Fruit fly (Drosophila melanogaster) whole organism, embryonic: ENCODE measurements around the gene Kpc1.

Source experiments
- Abd-B ChIP-seq: fragments of 200-800 bp; sonication (Bioruptor generic); optimal IDR thresholded peaks from 2 replicates; lab custom pipeline; 2018; ENCODE audit warnings: missing biosample characterization, mild to moderate bottlenecking, missing genetic modification characterization, moderate library complexity
- Antp ChIP-seq: fragments of 200-800 bp; sonication (Bioruptor generic); optimal IDR thresholded peaks from 3 replicates; lab custom pipeline; 2016; ENCODE audit warnings: missing biosample characterization, missing genetic modification characterization
- Atf-2 ChIP-seq: fragments of 200-800 bp; sonication (Bioruptor generic); optimal IDR thresholded peaks from 2 replicates; lab custom pipeline; 2016; ENCODE audit warnings: missing biosample characterization, missing genetic modification characterization
- CG11456 ChIP-seq: fragments of 200-800 bp; sonication (Bioruptor generic); IDR thresholded peaks from 3 replicates; pipeline ENCODE4 v1.3.6; 2022; ENCODE audit warnings: missing biosample characterization, missing genetic modification characterization
- CG11723 ChIP-seq: fragments of 200-800 bp; sonication (Bioruptor generic); optimal IDR thresholded peaks from 2 replicates; lab custom pipeline; 2017; ENCODE audit warnings: missing biosample characterization, mild to moderate bottlenecking, missing genetic modification characterization
- CG1233 ChIP-seq: fragments of 200-800 bp; sonication (Bioruptor generic); optimal IDR thresholded peaks from 4 replicates; lab custom pipeline; 2018; ENCODE audit warnings: missing biosample characterization, mild to moderate bottlenecking, missing genetic modification characterization
- CG15269 ChIP-seq: fragments of 200-800 bp; sonication (Bioruptor generic); optimal IDR thresholded peaks from 2 replicates; lab custom pipeline; 2018; ENCODE audit warnings: missing biosample characterization, mild to moderate bottlenecking, missing genetic modification characterization, moderate library complexity
- CG16815 ChIP-seq: fragments of 200-800 bp; sonication (Bioruptor generic); optimal IDR thresholded peaks from 3 replicates; lab custom pipeline; 2017; ENCODE audit warnings: missing biosample characterization, mild to moderate bottlenecking, missing genetic modification characterization
- CG16863 ChIP-seq: fragments of 200-800 bp; sonication (Bioruptor generic); optimal IDR thresholded peaks from 3 replicates; lab custom pipeline; 2016; ENCODE audit warnings: missing biosample characterization, missing genetic modification characterization
- CG2129 ChIP-seq: fragments of 200-800 bp; sonication (Bioruptor generic); IDR thresholded peaks from 2 replicates; pipeline ENCODE4 v1.3.6; 2022; ENCODE audit warnings: missing biosample characterization, missing genetic modification characterization; ENCODE audit not compliant: partially characterized antibody
- CG2199 ChIP-seq: fragments of 200-800 bp; sonication (Bioruptor generic); IDR thresholded peaks from 3 replicates; pipeline ENCODE4 v1.3.6; 2022; ENCODE audit warnings: missing biosample characterization, missing genetic modification characterization
- CG34224 ChIP-seq: fragments of 200-800 bp; sonication (Bioruptor generic); IDR thresholded peaks from 3 replicates; pipeline ENCODE4 v1.3.6; 2022; ENCODE audit warnings: missing biosample characterization, missing genetic modification characterization; ENCODE audit not compliant: partially characterized antibody
- CG3838 ChIP-seq: fragments of 200-800 bp; sonication (Bioruptor generic); optimal IDR thresholded peaks from 3 replicates; lab custom pipeline; 2016; ENCODE audit warnings: missing biosample characterization, missing genetic modification characterization
- CG4424 ChIP-seq: fragments of 200-800 bp; sonication (Bioruptor generic); optimal IDR thresholded peaks from 3 replicates; lab custom pipeline; 2016; ENCODE audit warnings: missing biosample characterization, missing genetic modification characterization
- CG4617 ChIP-seq: fragments of 200-800 bp; sonication (Bioruptor generic); optimal IDR thresholded peaks from 3 replicates; lab custom pipeline; 2016; ENCODE audit warnings: missing biosample characterization, missing genetic modification characterization, borderline replicate concordance
- CG5953 ChIP-seq: fragments of 200-800 bp; sonication (Bioruptor generic); IDR thresholded peaks from 2 replicates; pipeline ENCODE4 v1.3.6; 2022; ENCODE audit warnings: missing biosample characterization, missing genetic modification characterization
- CG6683 ChIP-seq: fragments of 200-800 bp; sonication (Bioruptor generic); optimal IDR thresholded peaks from 2 replicates; lab custom pipeline; 2017; ENCODE audit warnings: missing biosample characterization, mild to moderate bottlenecking, missing genetic modification characterization, missing genetic modification reagents
- CG6689 ChIP-seq: fragments of 200-800 bp; sonication (Bioruptor generic); IDR thresholded peaks from 2 replicates; pipeline ENCODE4 v1.3.6; 2022; ENCODE audit warnings: missing biosample characterization, missing genetic modification characterization
- CG6765 ChIP-seq: fragments of 200-800 bp; sonication (Bioruptor generic); optimal IDR thresholded peaks from 3 replicates; lab custom pipeline; 2017; ENCODE audit warnings: missing biosample characterization, mild to moderate bottlenecking, missing genetic modification characterization
- CG7357 ChIP-seq: fragments of 200-800 bp; sonication (Bioruptor generic); IDR thresholded peaks from 3 replicates; pipeline ENCODE4 v1.3.6; 2022; ENCODE audit warnings: missing biosample characterization, missing genetic modification characterization
- CG7928 ChIP-seq: fragments of 200-800 bp; sonication (Bioruptor generic); optimal IDR thresholded peaks from 2 replicates; lab custom pipeline; 2017; ENCODE audit warnings: missing biosample characterization, mild to moderate bottlenecking, missing genetic modification characterization
- CG7963 ChIP-seq: fragments of 200-800 bp; sonication (Bioruptor generic); IDR thresholded peaks from 3 replicates; pipeline ENCODE4 v1.3.6; 2022; ENCODE audit warnings: missing biosample characterization, missing genetic modification characterization; ENCODE audit not compliant: partially characterized antibody
- CG9215 ChIP-seq: fragments of 200-800 bp; sonication (Bioruptor generic); IDR thresholded peaks from 2 replicates; pipeline ENCODE4 v1.3.6; 2022; ENCODE audit warnings: missing biosample characterization, missing genetic modification characterization
- Chrac-16 ChIP-seq: fragments of 200-800 bp; sonication (Bioruptor generic); optimal IDR thresholded peaks from 3 replicates; lab custom pipeline; 2016; ENCODE audit warnings: missing biosample characterization, missing genetic modification characterization
- Dp ChIP-seq: fragments of 200-800 bp; sonication (Bioruptor generic); optimal IDR thresholded peaks from 2 replicates; lab custom pipeline; 2018; ENCODE audit warnings: missing biosample characterization, mild to moderate bottlenecking, missing genetic modification characterization, moderate library complexity
- H15 ChIP-seq: fragments of 200-800 bp; sonication (Bioruptor generic); IDR thresholded peaks from 3 replicates; pipeline ENCODE4 v1.3.6; 2022; ENCODE audit warnings: missing biosample characterization, missing genetic modification characterization
- Kr ChIP-seq: fragments of 200-800 bp; sonication (Bioruptor generic); optimal IDR thresholded peaks from 2 replicates; lab custom pipeline; 2017; ENCODE audit warnings: missing biosample characterization, mild to moderate bottlenecking, missing genetic modification characterization
- Lpt ChIP-seq: fragments of >200 bp; optimal IDR thresholded peaks from 2 replicates; lab custom pipeline; 2018; ENCODE audit warnings: missing biosample characterization, missing genetic modification characterization
- MBD-R2 ChIP-seq: fragments of 200-800 bp; sonication (Bioruptor generic); IDR thresholded peaks from 2 replicates; pipeline ENCODE4 v1.3.6; 2022; ENCODE audit warnings: missing biosample characterization, missing genetic modification characterization
- NFAT ChIP-seq: fragments of 200-800 bp; sonication (Bioruptor generic); IDR thresholded peaks from 2 replicates; pipeline ENCODE4 v1.3.6; 2022; ENCODE audit warnings: missing biosample characterization, missing genetic modification characterization
- Neu2 ChIP-seq: fragments of 200-800 bp; sonication (Bioruptor generic); optimal IDR thresholded peaks from 3 replicates; lab custom pipeline; 2016; ENCODE audit warnings: missing biosample characterization, missing genetic modification characterization, borderline replicate concordance
- Spps ChIP-seq: fragments of 200-800 bp; sonication (Bioruptor generic); optimal IDR thresholded peaks from 2 replicates; lab custom pipeline; 2018; ENCODE audit warnings: missing biosample characterization, mild to moderate bottlenecking, missing genetic modification characterization
- Stat92E ChIP-seq, 3 experiments: fragments of >200 bp in 2 of 3; fragments of 200-800 bp in 1 of 3; sonication (Bioruptor generic) in 1 of 3; optimal IDR thresholded peaks; 2 replicates each; lab custom pipeline; 2017 to 2019; ENCODE audit warnings: missing biosample characterization in 3 of 3, missing genetic modification characterization in 3 of 3, mild to moderate bottlenecking in 1 of 3, moderate library complexity in 1 of 3
- bbx ChIP-seq: fragments of 200-800 bp; sonication (Bioruptor generic); IDR thresholded peaks from 2 replicates; pipeline ENCODE4 v1.3.6; 2022; ENCODE audit warnings: missing biosample characterization, missing genetic modification characterization; ENCODE audit not compliant: partially characterized antibody
- bowl ChIP-seq: fragments of 200-800 bp; sonication (Bioruptor generic); IDR thresholded peaks from 2 replicates; pipeline ENCODE4 v1.3.6; 2022; ENCODE audit warnings: missing biosample characterization, missing genetic modification characterization
- bsh ChIP-seq, 2 experiments: fragments of 200-800 bp; sonication (Bioruptor generic); optimal IDR thresholded peaks; 2 replicates each; lab custom pipeline; 2017 to 2018; ENCODE audit warnings: mild to moderate bottlenecking in 2 of 2, missing biosample characterization in 2 of 2, missing genetic modification characterization in 2 of 2, moderate library complexity in 1 of 2
- exex ChIP-seq: fragments of 200-800 bp; sonication (Bioruptor generic); optimal IDR thresholded peaks from 4 replicates; lab custom pipeline; 2018; ENCODE audit warnings: missing biosample characterization, mild to moderate bottlenecking, missing genetic modification characterization, moderate library complexity
- gfzf ChIP-seq: fragments of 200-800 bp; sonication (Bioruptor generic); optimal IDR thresholded peaks from 2 replicates; lab custom pipeline; 2016; ENCODE audit warnings: missing biosample characterization, mild to moderate bottlenecking, missing genetic modification characterization, moderate library complexity
- gro ChIP-seq: fragments of 200-800 bp; sonication (Bioruptor generic); optimal IDR thresholded peaks from 2 replicates; lab custom pipeline; 2016; ENCODE audit warnings: missing biosample characterization, missing genetic modification characterization
- hb ChIP-seq: fragments of 200-800 bp; sonication (Bioruptor generic); IDR thresholded peaks from 3 replicates; pipeline ENCODE4 v1.3.6; 2022; ENCODE audit warnings: missing biosample characterization, missing genetic modification characterization; ENCODE audit not compliant: partially characterized antibody
- ken ChIP-seq: fragments of 200-800 bp; sonication (Bioruptor generic); IDR thresholded peaks from 3 replicates; pipeline ENCODE4 v1.3.6; 2022; ENCODE audit warnings: missing biosample characterization, missing genetic modification characterization
- klu ChIP-seq: fragments of 200-800 bp; sonication (Bioruptor generic); IDR thresholded peaks from 2 replicates; pipeline ENCODE4 v1.3.6; 2022; ENCODE audit warnings: missing biosample characterization, missing genetic modification characterization
- lov ChIP-seq, 2 experiments: fragments of 200-800 bp in 1 of 2; fragments of >200 bp in 1 of 2; sonication (Bioruptor generic) in 1 of 2; IDR thresholded peaks in 1 of 2; optimal IDR thresholded peaks in 1 of 2; 2 replicates in 1 of 2; 3 replicates in 1 of 2; pipeline versions ENCODE4 v1.3.6 to Lab custom; 2017 to 2022; ENCODE audit warnings: missing biosample characterization in 1 of 2, missing genetic modification characterization in 1 of 2
- nerfin-1 ChIP-seq: fragments of 200-800 bp; sonication (Bioruptor generic); optimal IDR thresholded peaks from 3 replicates; lab custom pipeline; 2019; ENCODE audit warnings: missing biosample characterization, mild to moderate bottlenecking, missing genetic modification characterization, moderate library complexity
- oc ChIP-seq: fragments of 200-800 bp; sonication (Bioruptor generic); optimal IDR thresholded peaks from 2 replicates; lab custom pipeline; 2018; ENCODE audit warnings: missing biosample characterization, mild to moderate bottlenecking, missing genetic modification characterization, moderate library complexity
- pnt ChIP-seq: fragments of 200-800 bp; sonication (Bioruptor generic); optimal IDR thresholded peaks from 3 replicates; lab custom pipeline; 2016; ENCODE audit warnings: missing biosample characterization, missing genetic modification characterization
- slou ChIP-seq: fragments of 200-800 bp; sonication (Bioruptor generic); optimal IDR thresholded peaks from 3 replicates; lab custom pipeline; 2016; ENCODE audit warnings: missing biosample characterization, missing genetic modification characterization
- toy ChIP-seq: fragments of 200-800 bp; sonication (Bioruptor generic); IDR thresholded peaks from 2 replicates; pipeline ENCODE4 v1.3.6; 2022; ENCODE audit warnings: missing biosample characterization, missing genetic modification characterization

Kpc1 gene

DNA sequence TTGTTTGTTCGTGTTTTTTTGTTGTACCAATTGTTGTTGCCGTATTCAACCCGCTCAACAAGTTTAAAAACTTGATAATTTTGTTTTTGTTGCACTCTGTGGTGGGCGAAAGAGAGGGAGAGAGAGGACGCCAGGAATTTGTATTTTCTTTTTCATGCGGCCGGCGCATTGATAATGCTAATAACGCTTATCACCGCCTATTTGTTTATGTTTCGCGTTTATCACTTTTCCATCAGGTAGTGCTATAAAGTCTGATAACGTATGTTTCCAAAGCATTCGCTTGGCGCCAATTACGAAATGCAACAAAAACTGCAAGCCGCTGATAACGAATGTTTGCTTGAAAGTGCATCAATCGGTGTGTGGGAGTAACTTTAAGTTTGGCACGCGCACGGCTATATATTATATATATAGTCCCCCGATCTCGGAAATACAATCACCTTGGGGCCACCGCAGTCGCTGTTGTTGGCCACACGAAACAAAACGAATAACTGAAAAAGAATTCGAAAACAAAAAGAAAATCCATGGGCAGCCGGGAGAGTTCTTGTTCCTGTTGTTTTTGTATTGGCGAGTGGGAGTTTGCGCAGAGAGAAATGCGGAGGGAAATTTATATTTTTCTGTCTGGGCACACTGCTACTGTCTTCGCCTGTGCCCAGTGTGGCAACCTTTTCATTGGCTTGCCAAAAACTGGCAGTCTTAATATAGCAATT is 48.8 kb downstream of the Kpc1 start, which contains the start of gene Glys (continued):
- TF ChIP-seq exex (tag; lab: Kevin White, UChicago) (peak; percentile 67), CG2129 (GFP tag; lab: Robert Waterston, UW) (no peak), Lpt (no peak), CG15269 (tag; lab: Kevin White, UChicago) (no peak), CG5953 (GFP tag; lab: Robert Waterston, UW) (no peak), CG6765 (GFP tag; lab: Kevin White, UChicago) (no peak), CG6683 (no peak), CG7928 (no peak), Spps (tag; lab: Kevin White, UChicago) (no peak), CG6689 (GFP tag; lab: Robert Waterston, UW) (no peak), Stat92E (GFP tag; optimal IDR thresholded peaks at IDR 0.05; lab: Kevin White, UChicago) (no peak), CG9215 (GFP tag; lab: Robert Waterston, UW) (no peak), CG7357 (GFP tag; lab: Robert Waterston, UW) (no peak), CG34224 (0 out of 3 replicates have a peak, but pooled peaks have one; percentile 4), slou (GFP tag; lab: Kevin White, UChicago) (no peak), lov (optimal IDR thresholded peaks at IDR 0.05; lab: Kevin White, UChicago) (no peak), lov (GFP tag; IDR thresholded peaks at IDR 0.05; lab: Robert Waterston, UW) (0 out of 3 replicates have a peak, but pooled peaks have one; percentile 6), CG16815 (no peak), toy (no peak), H15 (GFP tag; lab: Robert Waterston, UW) (no peak), bsh (GFP tag; optimal IDR thresholded peaks at IDR 0.05; lab: Kevin White, UChicago) (peak in 1 of 2 experiments; percentile 78), gfzf (GFP tag; lab: Kevin White, UChicago) (peak; percentile 91), CG7963 (GFP tag; lab: Robert Waterston, UW) (no peak), Atf-2 (GFP tag; lab: Kevin White, UChicago) (no peak), MBD-R2 (peak; percentile 27; the same call in 1 of the 2 replicates), CG11456 (GFP tag; lab: Robert Waterston, UW) (no peak), Kr (peak; percentile 19), Abd-B (GFP tag; lab: Kevin White, UChicago) (no peak), pnt (GFP tag; lab: Kevin White, UChicago) (no peak), CG2199 (GFP tag; lab: Robert Waterston, UW) (no peak), Neu2 (GFP tag; lab: Kevin White, UChicago) (no peak), CG4617 (no peak), ken (0 out of 3 replicates have a peak, but pooled peaks have one; percentile 36), Antp (GFP tag; lab: Kevin White, UChicago) (no peak), CG1233 (GFP tag; lab: Kevin White, UChicago) (no peak), Chrac-16 (GFP tag; lab: Kevin White, UChicago) (no peak), bowl (GFP tag; lab: Robert Waterston, UW) (no peak), gro (GFP tag; lab: Kevin White, UChicago) (no peak), CG3838 (no peak), CG11723 (no peak), Dp (no peak), CG4424 (no peak), oc (tag; lab: Kevin White, UChicago) (no peak), NFAT (GFP tag; lab: Robert Waterston, UW) (no peak), hb (GFP tag; lab: Robert Waterston, UW) (no peak), nerfin-1 (tag; lab: Kevin White, UChicago) (no peak), klu (GFP tag; lab: Robert Waterston, UW) (peak; percentile 39; the same call in 1 of the 2 replicates), bbx (GFP tag; lab: Robert Waterston, UW) (0 out of 2 replicates have a peak, but pooled peaks have one; percentile 22), CG16863 (GFP tag; lab: Kevin White, UChicago) (no peak)
